Worm (Caenorhabditis elegans) whole organism, L4/young adult: Measurements from ENCODE around the gene tat-2.

Experiments used
- W03F9.2 ChIP-seq: fragments of 150-350 bp; optimal IDR thresholded peaks from 2 replicates; lab custom pipeline; 2014; ENCODE audit warnings: missing biosample characterization, missing genetic modification characterization
- dao-5 ChIP-seq: sonication (generic microtip); optimal IDR thresholded peaks from 2 replicates; lab custom pipeline; 2016; ENCODE audit warnings: missing genotype, missing genetic modification characterization, moderate library complexity, missing compliant biosample characterization
- him-1 ChIP-seq: sonication (generic microtip); optimal IDR thresholded peaks from 2 replicates; lab custom pipeline; 2016; ENCODE audit warnings: missing genotype, missing genetic modification reagents, missing genetic modification characterization, missing compliant biosample characterization

Gene tat-2

DNA sequence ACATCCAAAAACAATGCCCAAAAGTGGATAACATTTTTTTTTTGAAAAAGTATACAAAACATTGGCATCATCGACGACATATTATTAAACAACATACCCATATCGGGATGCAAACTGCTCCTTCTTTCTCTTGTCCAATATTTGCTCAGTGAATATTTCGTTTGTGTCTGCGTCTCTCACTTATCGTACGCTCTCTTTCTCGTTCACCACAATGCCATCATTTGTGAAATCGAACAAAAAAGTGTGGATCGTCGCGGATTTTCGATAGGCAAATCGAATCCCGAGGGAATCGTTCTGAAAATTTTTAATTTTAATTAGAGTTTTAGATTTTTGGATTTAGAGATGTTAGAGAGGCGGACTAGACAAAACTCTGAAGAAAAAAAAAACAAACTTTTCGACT, at the start of gene tat-2:
tat-2 (minus strand) TSS at position 101 of the 400 bp plus-strand sequence.
- no peak for TF ChIP-seq W03F9.2
- TF ChIP-seq him-1 (tag; lab: Kevin White, UChicago) = no peak
- no peak for TF ChIP-seq dao-5 (tag; lab: Kevin White, UChicago)

ce11 chrIV:4890543-4890942, 43.9 kb upstream of the tat-2 start, which contains the start of gene T08B6.9:
Gene T08B6.9 (plus strand): TSS chrIV:4890843.
- TF ChIP-seq W03F9.2 (no peak), dao-5 (tag; lab: Kevin White, UChicago) (no peak), him-1 (tag; lab: Kevin White, UChicago) (no peak)

ce11 chrIV:4889613-4890012, 42.9 kb upstream of the tat-2 start, which contains the start of gene sgnh-1:
Gene sgnh-1 (plus strand): TSS chrIV:4889913.
- TF ChIP-seq dao-5 (tag; lab: Kevin White, UChicago) (no peak), W03F9.2 (no peak), him-1 (tag; lab: Kevin White, UChicago) (no peak)

ce11 chrIV:4887258-4887657, 40.6 kb upstream of the tat-2 start, which contains the start of gene T08B6.1:
Gene T08B6.1 (minus strand): TSS chrIV:4887358.
- no peak for TF ChIP-seq W03F9.2
- TF ChIP-seq dao-5 (tag; lab: Kevin White, UChicago) = no peak
- TF ChIP-seq him-1 (tag; lab: Kevin White, UChicago) = no peak

- TF ChIP-seq W03F9.2 (no peak), him-1 (tag; lab: Kevin White, UChicago) (no peak), dao-5 (tag; lab: Kevin White, UChicago) (no peak)
Measured at ce11 chrIV:4885435-4885834, 38.7 kb upstream of the tat-2 start.

- no peak for TF ChIP-seq W03F9.2
- TF ChIP-seq dao-5 (tag; lab: Kevin White, UChicago) = no peak
- no peak for TF ChIP-seq him-1 (tag; lab: Kevin White, UChicago)
Measured at ce11 chrIV:4883984-4884383, 37.3 kb upstream of the tat-2 start, which contains the start of gene str-166. Gene str-166 (plus strand): TSS chrIV:4884284.

DNA sequence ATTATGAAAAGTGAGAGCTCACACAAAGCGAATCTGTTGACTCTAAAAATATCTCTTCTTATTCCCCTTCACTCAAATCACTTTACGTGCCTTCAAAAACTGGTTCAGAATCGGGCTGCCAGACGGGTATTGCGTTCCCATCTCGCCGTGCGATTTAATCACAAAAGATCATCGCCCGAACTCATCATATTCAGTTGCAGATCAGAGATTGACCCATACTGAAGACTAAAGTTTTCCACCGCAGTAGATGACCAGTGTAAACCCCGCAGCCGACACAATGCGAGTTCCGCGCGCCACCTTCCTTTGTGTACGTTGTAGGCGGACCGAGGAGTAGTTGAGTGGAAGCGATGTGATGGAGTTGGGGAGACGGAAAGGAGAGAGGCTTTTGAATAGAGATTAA, 33.9 kb upstream of the tat-2 start:
- TF ChIP-seq dao-5 (tag; lab: Kevin White, UChicago) = no peak
- peak; percentile 6 for TF ChIP-seq W03F9.2

ce11 chrIV:4877102-4877501, 30.4 kb upstream of the tat-2 start, which contains the start of gene str-170:
Gene str-170 (plus strand): TSS chrIV:4877402.
- TF ChIP-seq W03F9.2 (no peak), him-1 (tag; lab: Kevin White, UChicago) (no peak), dao-5 (tag; lab: Kevin White, UChicago) (no peak)

ce11 chrIV:4874603-4875002, 27.9 kb upstream of the tat-2 start, which contains the start of gene str-174:
Gene str-174 (minus strand): TSS chrIV:4874703.
- TF ChIP-seq dao-5 (tag; lab: Kevin White, UChicago) = no peak
- no peak for TF ChIP-seq W03F9.2
- no peak for TF ChIP-seq him-1 (tag; lab: Kevin White, UChicago)

- no peak for TF ChIP-seq W03F9.2
- no peak for TF ChIP-seq dao-5 (tag; lab: Kevin White, UChicago)
- no peak for TF ChIP-seq him-1 (tag; lab: Kevin White, UChicago)
Measured at ce11 chrIV:4870546-4870945, 23.9 kb upstream of the tat-2 start, which contains the start of gene str-175. Gene str-175 (minus strand): TSS chrIV:4870646.

- no peak for TF ChIP-seq dao-5 (tag; lab: Kevin White, UChicago)
- TF ChIP-seq him-1 (tag; lab: Kevin White, UChicago) = no peak
Measured at ce11 chrIV:4867610-4868009, 20.9 kb upstream of the tat-2 start, which contains the start of gene str-172. Gene str-172 (minus strand): TSS chrIV:4867710.

ce11 chrIV:4866599-4866998, 19.9 kb upstream of the tat-2 start:
- no peak for TF ChIP-seq W03F9.2
- no peak for TF ChIP-seq him-1 (tag; lab: Kevin White, UChicago)
- TF ChIP-seq dao-5 (tag; lab: Kevin White, UChicago) = no peak

DNA sequence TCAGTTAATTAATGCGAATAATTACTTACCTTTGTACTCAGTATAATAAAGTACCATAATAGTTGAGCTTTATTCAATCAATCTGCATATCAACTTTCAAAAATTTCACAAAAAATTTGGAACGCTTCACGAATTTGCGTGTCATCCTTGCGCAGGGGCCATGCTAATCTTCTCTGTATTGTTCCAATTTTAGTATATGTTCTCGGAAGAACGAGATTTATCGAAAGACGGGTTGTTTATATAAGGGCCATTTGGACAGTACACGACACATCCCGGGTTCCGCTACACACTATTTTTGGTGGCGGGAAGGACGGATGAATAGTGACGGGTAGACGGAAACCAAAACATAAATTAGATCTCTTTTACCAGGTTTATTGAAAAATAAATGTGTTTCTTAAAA, 17.8 kb upstream of the tat-2 start:
- TF ChIP-seq him-1 (tag; lab: Kevin White, UChicago) = no peak
- no peak for TF ChIP-seq dao-5 (tag; lab: Kevin White, UChicago)
- TF ChIP-seq W03F9.2 = no peak

DNA sequence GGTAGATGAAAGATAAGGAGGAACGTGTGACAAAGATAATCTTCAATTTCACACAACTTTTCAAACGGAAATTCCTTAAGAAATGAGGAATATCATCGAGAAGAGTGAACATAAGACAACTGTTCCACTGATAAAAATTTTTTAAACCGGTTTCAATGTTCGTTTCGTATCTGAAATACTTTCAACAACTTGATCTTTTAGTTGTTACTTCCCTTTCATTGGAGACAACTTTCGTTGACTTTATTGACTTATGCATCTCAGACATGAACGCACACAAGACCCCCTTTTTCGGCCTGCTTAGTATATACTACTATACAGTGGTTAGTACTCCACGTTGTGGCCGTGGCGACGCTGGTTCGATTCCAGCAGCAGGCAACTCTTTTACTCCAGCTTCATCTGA, 14.8 kb upstream of the tat-2 start, which contains the start of the genes Y17G9A.4 and str-173:
Y17G9A.4 (minus strand) TSS at position 101 of the 400 bp plus-strand sequence.
str-173 (plus strand) TSS at position 325 of the 400 bp plus-strand sequence.
- no peak for TF ChIP-seq him-1 (tag; lab: Kevin White, UChicago)
- TF ChIP-seq W03F9.2 = no peak
- TF ChIP-seq dao-5 (tag; lab: Kevin White, UChicago) = no peak

DNA sequence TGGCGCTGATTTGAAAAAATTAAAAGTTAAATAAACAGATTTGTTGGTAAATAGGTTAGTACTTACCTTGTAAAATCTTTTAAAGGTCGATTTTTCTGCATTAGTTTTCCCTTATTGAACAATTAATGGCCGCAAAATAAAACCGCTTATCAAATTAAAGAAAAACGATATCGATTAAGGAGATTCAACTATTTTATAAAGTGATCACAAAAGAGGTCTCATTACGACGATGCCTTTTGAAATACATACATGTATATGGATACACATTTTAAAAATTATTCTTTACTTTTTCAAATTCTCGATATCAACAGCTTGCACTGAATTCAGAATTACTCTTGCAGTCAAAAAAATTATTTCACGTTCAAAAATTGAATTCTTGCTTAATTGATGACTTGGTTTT, 11.9 kb upstream of the tat-2 start, which contains the start of gene Y17G9A.3:
Y17G9A.3 (minus strand) TSS at position 101 of the 400 bp plus-strand sequence.
- TF ChIP-seq W03F9.2 (no peak), dao-5 (tag; lab: Kevin White, UChicago) (no peak), him-1 (tag; lab: Kevin White, UChicago) (no peak)
